Fruit fly (Drosophila melanogaster) whole organism, embryonic: ENCODE measurements around the gene kirre.

ENCODE experiments used
- Atf6 ChIP-seq: fragments of 200-800 bp; sonication (Bioruptor generic); IDR thresholded peaks from 2 replicates; pipeline ENCODE4 v1.3.6; 2022; ENCODE audit warnings: missing biosample characterization, missing genetic modification characterization
- Bdp1 ChIP-seq: fragments of 200-800 bp; sonication (Bioruptor generic); optimal IDR thresholded peaks from 3 replicates; lab custom pipeline; 2016; ENCODE audit warnings: missing biosample characterization, missing genetic modification characterization
- CG10366 ChIP-seq: fragments of 200-800 bp; sonication (Bioruptor generic); IDR thresholded peaks from 2 replicates; pipeline ENCODE4 v1.3.6; 2022; ENCODE audit warnings: missing biosample characterization, missing genetic modification characterization
- CG10431 ChIP-seq: fragments of 200-800 bp; sonication (Bioruptor generic); optimal IDR thresholded peaks from 3 replicates; lab custom pipeline; 2018; ENCODE audit warnings: missing biosample characterization, mild to moderate bottlenecking, missing genetic modification characterization
- CG11696 ChIP-seq: fragments of 200-800 bp; sonication (Bioruptor generic); IDR thresholded peaks from 2 replicates; pipeline ENCODE4 v1.3.6; 2022; ENCODE audit warnings: missing biosample characterization, missing genetic modification characterization
- CG12155 ChIP-seq: fragments of 200-800 bp; sonication (Bioruptor generic); optimal IDR thresholded peaks from 3 replicates; lab custom pipeline; 2016; ENCODE audit warnings: missing biosample characterization, missing genetic modification characterization
- CG1233 ChIP-seq: fragments of 200-800 bp; sonication (Bioruptor generic); optimal IDR thresholded peaks from 4 replicates; lab custom pipeline; 2018; ENCODE audit warnings: missing biosample characterization, mild to moderate bottlenecking, missing genetic modification characterization
- CG14860 ChIP-seq: fragments of 200-800 bp; sonication (Bioruptor generic); IDR thresholded peaks from 3 replicates; pipeline ENCODE4 v1.3.6; 2022; ENCODE audit warnings: missing biosample characterization, missing genetic modification characterization; ENCODE audit not compliant: partially characterized antibody
- CG16815 ChIP-seq: fragments of 200-800 bp; sonication (Bioruptor generic); optimal IDR thresholded peaks from 3 replicates; lab custom pipeline; 2017; ENCODE audit warnings: missing biosample characterization, mild to moderate bottlenecking, missing genetic modification characterization
- CG18764 ChIP-seq: fragments of 200-800 bp; sonication (Bioruptor generic); optimal IDR thresholded peaks from 3 replicates; lab custom pipeline; 2016; ENCODE audit warnings: missing biosample characterization, missing genetic modification characterization
- CG2678 ChIP-seq: fragments of 200-800 bp; sonication (Bioruptor generic); optimal IDR thresholded peaks from 3 replicates; lab custom pipeline; 2019; ENCODE audit warnings: missing biosample characterization, mild to moderate bottlenecking, missing genetic modification characterization, moderate library complexity
- CG3163 ChIP-seq: fragments of 200-800 bp; sonication (Bioruptor generic); optimal IDR thresholded peaks from 3 replicates; lab custom pipeline; 2016; ENCODE audit warnings: missing biosample characterization, missing genetic modification characterization
- CG33213 ChIP-seq: fragments of 200-800 bp; sonication (Bioruptor generic); optimal IDR thresholded peaks from 3 replicates; lab custom pipeline; 2016; ENCODE audit warnings: missing biosample characterization, missing genetic modification characterization
- CG3995 ChIP-seq: fragments of 200-800 bp; sonication (Bioruptor generic); optimal IDR thresholded peaks from 3 replicates; lab custom pipeline; 2016; ENCODE audit warnings: missing biosample characterization, missing genetic modification characterization
- CG4328 ChIP-seq: fragments of 200-800 bp; sonication (Bioruptor generic); optimal IDR thresholded peaks from 3 replicates; lab custom pipeline; 2017; ENCODE audit warnings: missing biosample characterization, missing genetic modification reagents, missing genetic modification characterization
- CG4424 ChIP-seq: fragments of 200-800 bp; sonication (Bioruptor generic); optimal IDR thresholded peaks from 3 replicates; lab custom pipeline; 2016; ENCODE audit warnings: missing biosample characterization, missing genetic modification characterization
- CG4854 ChIP-seq: fragments of 200-800 bp; sonication (Bioruptor generic); optimal IDR thresholded peaks from 2 replicates; lab custom pipeline; 2016; ENCODE audit warnings: missing biosample characterization, missing genetic modification characterization, inconsistent platforms
- CG6683 ChIP-seq: fragments of 200-800 bp; sonication (Bioruptor generic); optimal IDR thresholded peaks from 2 replicates; lab custom pipeline; 2017; ENCODE audit warnings: missing biosample characterization, mild to moderate bottlenecking, missing genetic modification characterization, missing genetic modification reagents
- CG6854 ChIP-seq: fragments of 200-800 bp; sonication (Bioruptor generic); optimal IDR thresholded peaks from 3 replicates; lab custom pipeline; 2017; ENCODE audit warnings: missing biosample characterization, mild to moderate bottlenecking, missing genetic modification characterization
- CG7357 ChIP-seq: fragments of 200-800 bp; sonication (Bioruptor generic); IDR thresholded peaks from 3 replicates; pipeline ENCODE4 v1.3.6; 2022; ENCODE audit warnings: missing biosample characterization, missing genetic modification characterization
- CG9215 ChIP-seq: fragments of 200-800 bp; sonication (Bioruptor generic); IDR thresholded peaks from 2 replicates; pipeline ENCODE4 v1.3.6; 2022; ENCODE audit warnings: missing biosample characterization, missing genetic modification characterization
- CoRest ChIP-seq: fragments of 200-800 bp; sonication (Bioruptor generic); optimal IDR thresholded peaks from 3 replicates; lab custom pipeline; 2018; ENCODE audit warnings: missing biosample characterization, mild to moderate bottlenecking, missing genetic modification characterization, moderate library complexity
- D19B ChIP-seq: fragments of 200-800 bp; sonication (Bioruptor generic); optimal IDR thresholded peaks from 2 replicates; lab custom pipeline; 2017; ENCODE audit warnings: missing biosample characterization, mild to moderate bottlenecking, missing genetic modification characterization
- Dad ChIP-seq: fragments of 200-800 bp; sonication (Bioruptor generic); optimal IDR thresholded peaks from 3 replicates; lab custom pipeline; 2016; ENCODE audit warnings: missing biosample characterization, missing genetic modification characterization
- Elba2 ChIP-seq: fragments of 200-800 bp; sonication (Bioruptor generic); optimal IDR thresholded peaks from 3 replicates; lab custom pipeline; 2016; ENCODE audit warnings: missing biosample characterization, missing genetic modification characterization
- Hr3 ChIP-seq: fragments of 200-800 bp; sonication (Bioruptor generic); optimal IDR thresholded peaks from 3 replicates; lab custom pipeline; 2016; ENCODE audit warnings: missing biosample characterization, missing genetic modification characterization
- Lpt ChIP-seq: fragments of >200 bp; optimal IDR thresholded peaks from 2 replicates; lab custom pipeline; 2018; ENCODE audit warnings: missing biosample characterization, missing genetic modification characterization
- Mad ChIP-seq: fragments of 200-800 bp; sonication (Bioruptor generic); optimal IDR thresholded peaks from 2 replicates; lab custom pipeline; 2016; ENCODE audit warnings: missing biosample characterization, missing genetic modification characterization
- NFAT ChIP-seq: fragments of 200-800 bp; sonication (Bioruptor generic); IDR thresholded peaks from 2 replicates; pipeline ENCODE4 v1.3.6; 2022; ENCODE audit warnings: missing biosample characterization, missing genetic modification characterization
- Oaz ChIP-seq: fragments of 200-800 bp; sonication (Bioruptor generic); IDR thresholded peaks from 2 replicates; pipeline ENCODE4 v1.3.6; 2022; ENCODE audit warnings: missing biosample characterization, missing genetic modification characterization
- Opbp ChIP-seq: fragments of 200-800 bp; sonication (Bioruptor generic); IDR thresholded peaks from 3 replicates; pipeline ENCODE4 v1.3.6; 2022; ENCODE audit warnings: missing biosample characterization, missing genetic modification characterization; ENCODE audit not compliant: partially characterized antibody
- Rx ChIP-seq: fragments of 200-800 bp; sonication (Bioruptor generic); IDR thresholded peaks from 2 replicates; pipeline ENCODE4 v1.3.6; 2022; ENCODE audit warnings: missing biosample characterization, missing genetic modification characterization
- Sox100B ChIP-seq: fragments of 200-800 bp; sonication (Bioruptor generic); optimal IDR thresholded peaks from 3 replicates; lab custom pipeline; 2018; ENCODE audit warnings: missing biosample characterization, mild to moderate bottlenecking, missing genetic modification characterization
- Xbp1 ChIP-seq: fragments of 200-800 bp; sonication (Bioruptor generic); optimal IDR thresholded peaks from 3 replicates; lab custom pipeline; 2016; ENCODE audit warnings: missing biosample characterization, mild to moderate bottlenecking, missing genetic modification characterization
- bsh ChIP-seq, 2 experiments: fragments of 200-800 bp; sonication (Bioruptor generic); optimal IDR thresholded peaks; 2 replicates each; lab custom pipeline; 2017 to 2018; ENCODE audit warnings: mild to moderate bottlenecking in 2 of 2, missing biosample characterization in 2 of 2, missing genetic modification characterization in 2 of 2, moderate library complexity in 1 of 2
- btn ChIP-seq: fragments of 200-800 bp; sonication (Bioruptor generic); optimal IDR thresholded peaks from 2 replicates; lab custom pipeline; 2016; ENCODE audit warnings: missing biosample characterization, missing genetic modification characterization
- danr ChIP-seq: fragments of 200-800 bp; sonication (Bioruptor generic); IDR thresholded peaks from 2 replicates; pipeline ENCODE4 v1.3.6; 2022; ENCODE audit warnings: missing biosample characterization, missing genetic modification characterization
- eyg ChIP-seq: fragments of 200-800 bp; sonication (Bioruptor generic); optimal IDR thresholded peaks from 3 replicates; lab custom pipeline; 2016; ENCODE audit warnings: missing biosample characterization, missing genetic modification characterization
- gcm2 ChIP-seq: fragments of 200-800 bp; sonication (Bioruptor generic); optimal IDR thresholded peaks from 2 replicates; lab custom pipeline; 2016; ENCODE audit warnings: missing biosample characterization, missing genetic modification characterization
- gsb-n ChIP-seq: fragments of 200-800 bp; sonication (Bioruptor generic); optimal IDR thresholded peaks from 3 replicates; lab custom pipeline; 2018; ENCODE audit warnings: missing biosample characterization, mild to moderate bottlenecking, missing genetic modification characterization
- lilli ChIP-seq: fragments of 200-800 bp; sonication (Bioruptor generic); optimal IDR thresholded peaks from 3 replicates; lab custom pipeline; 2016; ENCODE audit warnings: missing biosample characterization, missing genetic modification characterization
- nom ChIP-seq: fragments of 200-800 bp; sonication (Bioruptor generic); optimal IDR thresholded peaks from 2 replicates; lab custom pipeline; 2017; ENCODE audit warnings: missing biosample characterization, missing genetic modification characterization, mild to moderate bottlenecking, moderate library complexity, missing genetic modification reagents
- phol ChIP-seq: fragments of 200-800 bp; sonication (Bioruptor generic); optimal IDR thresholded peaks from 3 replicates; lab custom pipeline; 2018; ENCODE audit warnings: missing biosample characterization, mild to moderate bottlenecking, missing genetic modification characterization, moderate library complexity
- ranshi ChIP-seq: fragments of 200-800 bp; sonication (Bioruptor generic); IDR thresholded peaks from 2 replicates; pipeline ENCODE4 v1.3.6; 2022; ENCODE audit warnings: missing biosample characterization, missing genetic modification characterization
- sima ChIP-seq: fragments of 200-800 bp; sonication (Bioruptor generic); optimal IDR thresholded peaks from 2 replicates; lab custom pipeline; 2016; ENCODE audit warnings: missing biosample characterization, missing genetic modification characterization
- sisA ChIP-seq: fragments of 200-800 bp; sonication (Bioruptor generic); IDR thresholded peaks from 2 replicates; pipeline ENCODE4 v1.3.6; 2022; ENCODE audit warnings: missing biosample characterization, missing genetic modification characterization
- slou ChIP-seq: fragments of 200-800 bp; sonication (Bioruptor generic); optimal IDR thresholded peaks from 3 replicates; lab custom pipeline; 2016; ENCODE audit warnings: missing biosample characterization, missing genetic modification characterization
- slp2 ChIP-seq: fragments of 200-800 bp; sonication (Bioruptor generic); optimal IDR thresholded peaks from 2 replicates; lab custom pipeline; 2016; ENCODE audit warnings: missing biosample characterization, missing genetic modification characterization
- sna ChIP-seq: fragments of 200-800 bp; sonication (Bioruptor generic); IDR thresholded peaks from 2 replicates; pipeline ENCODE4 v1.3.6; 2022; ENCODE audit warnings: missing biosample characterization, missing genetic modification characterization; ENCODE audit not compliant: partially characterized antibody
- sr ChIP-seq: fragments of 200-800 bp; sonication (Bioruptor generic); IDR thresholded peaks from 3 replicates; pipeline ENCODE4 v1.3.6; 2022; ENCODE audit warnings: missing biosample characterization, missing genetic modification characterization
- tap ChIP-seq: fragments of 200-800 bp; optimal IDR thresholded peaks from 3 replicates; lab custom pipeline; 2019; ENCODE audit warnings: missing biosample characterization, mild to moderate bottlenecking, missing genetic modification characterization, moderate library complexity
- vfl ChIP-seq: fragments of 200-800 bp; sonication (Bioruptor generic); optimal IDR thresholded peaks from 2 replicates; lab custom pipeline; 2016; ENCODE audit warnings: missing biosample characterization, missing genetic modification characterization

The kirre gene

DNA sequence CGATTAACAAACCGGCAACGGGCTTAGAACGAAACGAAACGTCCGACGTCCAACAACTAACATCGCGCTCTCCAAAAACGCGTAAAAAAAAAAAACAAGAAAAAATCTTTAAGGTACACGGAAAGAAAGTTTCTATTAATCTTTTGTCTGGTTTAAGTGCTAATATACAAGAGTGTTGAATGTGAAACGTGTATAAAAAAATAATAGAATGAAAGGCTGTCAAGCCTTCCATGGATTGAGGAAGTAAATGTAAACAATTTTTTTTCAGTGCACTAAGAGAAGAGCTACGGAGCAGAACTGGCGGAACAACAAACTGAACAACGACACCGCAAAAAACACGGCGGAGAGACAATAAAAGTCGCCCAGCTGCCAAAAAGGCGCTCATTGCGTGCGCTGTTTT lies 179.6 kb downstream of the kirre start, which contains the start of gene CG3588:
CG3588 (plus strand) TSS at position 29 of the 400 bp plus-strand sequence.
- peak; percentile 60 for TF ChIP-seq CG4424 (GFP tag; lab: Kevin White, UChicago)
- peak; percentile 81 for TF ChIP-seq sisA (GFP tag; lab: Robert Waterston, UW)
- TF ChIP-seq CG4328 (GFP tag; lab: Kevin White, UChicago) = no peak
- TF ChIP-seq eyg (GFP tag; lab: Kevin White, UChicago) = peak; percentile 55
- peak; percentile 33 for TF ChIP-seq CG6683 (GFP tag; lab: Kevin White, UChicago)
- TF ChIP-seq CG10366 = peak; percentile 76
- TF ChIP-seq CG9215 (GFP tag; lab: Robert Waterston, UW) = peak; percentile 60
- no peak for TF ChIP-seq Elba2 (GFP tag; lab: Kevin White, UChicago)
- TF ChIP-seq gsb-n = no peak
- TF ChIP-seq CG3995 = peak; percentile 5
- peak; percentile 73 for TF ChIP-seq CoRest (tag; lab: Kevin White, UChicago)
- TF ChIP-seq slp2 (GFP tag; lab: Kevin White, UChicago) = peak; percentile 55
- TF ChIP-seq D19B (GFP tag; lab: Kevin White, UChicago) = peak; percentile 63
- peak; percentile 44 for TF ChIP-seq Sox100B (GFP tag; lab: Kevin White, UChicago)
- peak; percentile 84 for TF ChIP-seq CG2678 (tag; lab: Kevin White, UChicago)
- TF ChIP-seq CG3163 (GFP tag; lab: Kevin White, UChicago) = peak; percentile 44
- TF ChIP-seq CG6854 (GFP tag; lab: Kevin White, UChicago) = peak; percentile 60
- TF ChIP-seq Mad = peak; percentile 30
- TF ChIP-seq phol (tag; lab: Kevin White, UChicago) = peak; percentile 51
- TF ChIP-seq CG11696 (GFP tag; lab: Robert Waterston, UW) = peak; percentile 52
- 0 out of 3 replicates have a peak, but pooled peaks have one; percentile 50 for TF ChIP-seq CG7357 (GFP tag; lab: Robert Waterston, UW)
- no peak for TF ChIP-seq sna (GFP tag; lab: Robert Waterston, UW)
- no peak for TF ChIP-seq nom
- peak; percentile 34 for TF ChIP-seq CG4854
- 0 out of 3 replicates have a peak, but pooled peaks have one; percentile 14 for TF ChIP-seq sr (GFP tag; lab: Robert Waterston, UW)
- peak; percentile 84 for TF ChIP-seq lilli
- TF ChIP-seq tap (tag; lab: Kevin White, UChicago) = peak; percentile 32
- TF ChIP-seq CG10431 (GFP tag; lab: Kevin White, UChicago) = no peak
- TF ChIP-seq Oaz (GFP tag; lab: Robert Waterston, UW) = peak; percentile 56
- TF ChIP-seq bsh (GFP tag; optimal IDR thresholded peaks at IDR 0.05; lab: Kevin White, UChicago) = peak in 1 of 2 experiments; percentile 66
- TF ChIP-seq gcm2 (GFP tag; lab: Kevin White, UChicago) = peak; percentile 2
- TF ChIP-seq CG18764 = peak; percentile 18
- TF ChIP-seq CG16815 = peak; percentile 15
- peak; percentile 63; the same call in 1 of the 2 replicates for TF ChIP-seq Rx (GFP tag; lab: Robert Waterston, UW)
- peak; percentile 75 for TF ChIP-seq Xbp1 (GFP tag; lab: Kevin White, UChicago)
- TF ChIP-seq NFAT (GFP tag; lab: Robert Waterston, UW) = peak; percentile 85
- TF ChIP-seq Atf6 (GFP tag; lab: Robert Waterston, UW) = peak; percentile 79
- peak; percentile 66 for TF ChIP-seq vfl
- TF ChIP-seq slou (GFP tag; lab: Kevin White, UChicago) = peak; percentile 37
- TF ChIP-seq Hr3 = peak; percentile 53
- TF ChIP-seq Dad (GFP tag; lab: Kevin White, UChicago) = peak; percentile 48
- peak; percentile 31 for TF ChIP-seq btn (GFP tag; lab: Kevin White, UChicago)
- no peak for TF ChIP-seq CG14860
- peak; percentile 83 for TF ChIP-seq ranshi (GFP tag; lab: Robert Waterston, UW)
- TF ChIP-seq danr (GFP tag; lab: Robert Waterston, UW) = peak; percentile 67
- no peak for TF ChIP-seq sima (GFP tag; lab: Kevin White, UChicago)
- no peak for TF ChIP-seq Opbp (GFP tag; lab: Robert Waterston, UW)
- TF ChIP-seq CG12155 = peak; percentile 70
- peak; percentile 59 for TF ChIP-seq CG1233 (GFP tag; lab: Kevin White, UChicago)
- no peak for TF ChIP-seq Lpt (GFP tag; lab: Kevin White, UChicago)
- TF ChIP-seq Bdp1 (GFP tag; lab: Kevin White, UChicago) = peak; percentile 13
- TF ChIP-seq CG33213 (GFP tag; lab: Kevin White, UChicago) = peak; percentile 60
